Worm (Caenorhabditis elegans) whole organism, L3 larva: Measurements from ENCODE around the gene nyn-1.

Experiments used
- ama-1 ChIP-seq: fragments of 150-350 bp; optimal IDR thresholded peaks from 2 replicates; lab custom pipeline; 2018
- ceh-82 ChIP-seq: fragments of 150-350 bp; optimal IDR thresholded peaks from 2 replicates; lab custom pipeline; 2014; ENCODE audit warnings: missing biosample characterization, missing genetic modification characterization
- elt-3 ChIP-seq, 3 experiments: fragments of 150-350 bp in 1 of 3; sonication (generic microtip) in 2 of 3; optimal IDR thresholded peaks; 2 replicates in 2 of 3; 4 replicates in 1 of 3; lab custom pipeline; 2014 to 2017; ENCODE audit warnings: missing biosample characterization in 3 of 3, missing genetic modification characterization in 3 of 3
- fkh-10 ChIP-seq: sonication (generic microtip); optimal IDR thresholded peaks from 2 replicates; lab custom pipeline; 2017; ENCODE audit warnings: missing biosample characterization, missing genetic modification reagents, missing genetic modification characterization
- hmg-11 ChIP-seq: sonication (generic microtip); optimal IDR thresholded peaks from 2 replicates; lab custom pipeline; 2016; ENCODE audit warnings: missing genetic modification characterization, missing compliant biosample characterization
- mdl-1 ChIP-seq: fragments of 150-350 bp; optimal IDR thresholded peaks from 2 replicates; lab custom pipeline; 2014; ENCODE audit warnings: missing biosample characterization, missing genetic modification characterization
- pha-4 ChIP-seq: fragments of 150-350 bp; optimal IDR thresholded peaks from 2 replicates; lab custom pipeline; 2014; ENCODE audit warnings: missing biosample characterization, missing genetic modification reagents, missing genetic modification characterization
- pqm-1 ChIP-seq: fragments of 150-350 bp; optimal IDR thresholded peaks from 2 replicates; lab custom pipeline; 2017; ENCODE audit warnings: missing biosample characterization, missing genetic modification characterization, inconsistent platforms
- snpc-4 ChIP-seq: fragments of 150-350 bp; optimal IDR thresholded peaks from 2 replicates; lab custom pipeline; 2014; ENCODE audit warnings: missing biosample characterization, missing genetic modification characterization
- tbx-2 ChIP-seq: sonication (generic microtip); optimal IDR thresholded peaks from 2 replicates; lab custom pipeline; 2016; ENCODE audit warnings: mild to moderate bottlenecking, missing genetic modification characterization, missing compliant biosample characterization
- ztf-11 ChIP-seq: fragments of 150-350 bp; optimal IDR thresholded peaks from 2 replicates; lab custom pipeline; 2014; ENCODE audit warnings: missing biosample characterization, missing genetic modification characterization
- ztf-4 ChIP-seq: fragments of 150-350 bp; optimal IDR thresholded peaks from 2 replicates; lab custom pipeline; 2014; ENCODE audit warnings: missing biosample characterization, missing genetic modification characterization

DNA sequence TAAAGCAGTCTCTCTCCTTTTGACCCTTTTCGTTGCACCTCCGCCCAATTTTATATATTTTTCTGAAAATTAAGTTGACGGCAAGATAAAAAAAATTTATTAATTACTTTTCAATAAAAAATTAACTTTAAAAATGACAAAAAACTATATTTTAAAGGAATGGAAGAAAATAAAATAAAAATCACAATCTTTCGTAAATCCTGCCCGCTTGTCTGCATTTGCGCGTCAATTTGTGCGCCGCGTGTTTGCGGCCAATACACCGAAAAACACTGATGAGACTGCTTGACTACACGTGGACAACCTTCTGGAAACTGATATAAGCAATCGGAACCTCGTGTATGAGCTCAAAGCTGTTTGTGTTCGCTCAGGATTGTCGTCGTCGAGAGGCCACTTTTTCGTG, 49.8 kb downstream of the nyn-1 start, which contains the start of gene C08F11.7:
- TF ChIP-seq pha-4 (no peak), mdl-1 (tag; lab: Kevin White, UChicago) (no peak), pqm-1 (tag; lab: Kevin White, UChicago) (no peak), elt-3 (tag; optimal IDR thresholded peaks at IDR 0.05; lab: Kevin White, UChicago) (no peak), ama-1 (no peak), ceh-82 (no peak), ztf-4 (tag; lab: Kevin White, UChicago) (no peak), tbx-2 (tag; lab: Kevin White, UChicago) (no peak), hmg-11 (tag; lab: Kevin White, UChicago) (no peak), fkh-10 (GFP tag; lab: Kevin White, UChicago) (no peak), snpc-4 (tag; lab: Kevin White, UChicago) (no peak), ztf-11 (tag; lab: Kevin White, UChicago) (no peak)
